Worm (Caenorhabditis elegans): ENCODE data around the gene bub-3.

Gene bub-3

DNA sequence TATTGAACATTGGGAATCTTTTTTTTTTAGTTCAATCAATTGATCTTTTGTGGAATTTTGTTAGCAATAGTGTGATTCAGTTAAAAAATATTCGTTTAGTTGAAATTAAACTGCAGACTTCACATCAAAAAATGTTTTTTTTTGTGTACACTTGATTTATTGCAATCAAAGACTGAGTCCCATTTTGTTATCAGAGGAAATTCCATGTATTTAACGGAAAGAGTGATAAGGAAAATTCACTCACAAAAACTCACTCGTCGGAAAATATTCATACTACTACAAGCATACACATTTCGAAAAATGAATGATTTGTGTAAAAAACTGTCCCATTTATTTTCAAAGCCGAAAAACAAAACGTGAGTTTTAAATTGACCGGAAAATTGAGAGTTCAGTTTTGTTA is 45.5 kb downstream of the bub-3 start, which contains the start of gene C01B9.1:
C01B9.1 (plus strand) TSS at position 241 of the 400 bp plus-strand sequence.
- no peak for TF ChIP-seq flh-1 (GFP tag; optimal IDR thresholded peaks at IDR 0.05)
- TF ChIP-seq unc-62 (GFP tag; optimal IDR thresholded peaks at IDR 0.05) = no peak
- no peak for TF ChIP-seq unc-39 (tag; optimal IDR thresholded peaks at IDR 0.05)
- no peak for TF ChIP-seq ces-1 (GFP tag; optimal IDR thresholded peaks at IDR 0.05)
- TF ChIP-seq elt-1 (tag; optimal IDR thresholded peaks at IDR 0.05; ENCODE audit: borderline replicate concordance, insufficient read depth) = no peak
- no peak for TF ChIP-seq ceh-83 (GFP tag; optimal IDR thresholded peaks at IDR 0.05)
- no peak for TF ChIP-seq M03D4.4 (tag; optimal IDR thresholded peaks at IDR 0.05)
- TF ChIP-seq elt-3 (tag; optimal IDR thresholded peaks at IDR 0.05) = no peak
- no peak for TF ChIP-seq tbx-8 (GFP tag; optimal IDR thresholded peaks at IDR 0.05)
- no peak for TF ChIP-seq nhr-28 (tag; optimal IDR thresholded peaks at IDR 0.05)
- TF ChIP-seq mep-1 (tag; optimal IDR thresholded peaks at IDR 0.05) = no peak

All from whole organism, mixed stage, embryonic.